Worm (Caenorhabditis elegans) whole organism, mixed stage, embryonic: ENCODE data around the gene Y81G3A.4.
A peak's percentile ranks its signal among the peaks of the same experiment; 100 is the strongest.
"Not testable (repeated sequence)": the region's sequence is repeated elsewhere in the genome, so short reads cannot be mapped to it uniquely, and the experiment has no call there.

ENCODE experiments used
- M03D4.4 ChIP-seq: sonication (generic microtip); optimal IDR thresholded peaks from 2 replicates; lab custom pipeline; 2017; ENCODE audit warnings: mild to moderate bottlenecking, missing genetic modification characterization, missing compliant biosample characterization
- bed-3 ChIP-seq: fragments of 200-800 bp; sonication (Bioruptor generic); optimal IDR thresholded peaks from 3 replicates; lab custom pipeline; 2018; ENCODE audit warnings: mild to moderate bottlenecking, missing genetic modification characterization, moderate library complexity, missing compliant biosample characterization
- blmp-1 ChIP-seq: fragments of 150-350 bp; optimal IDR thresholded peaks from 2 replicates; lab custom pipeline; 2014; ENCODE audit warnings: missing biosample characterization, missing genetic modification characterization
- ceh-39 ChIP-seq: fragments of 150-350 bp; optimal IDR thresholded peaks from 2 replicates; lab custom pipeline; 2014; ENCODE audit warnings: missing biosample characterization, missing genetic modification characterization
- ceh-43 ChIP-seq: fragments of 200-800 bp; sonication (Bioruptor generic); optimal IDR thresholded peaks from 2 replicates; lab custom pipeline; 2018; ENCODE audit warnings: mild to moderate bottlenecking, missing genetic modification characterization, moderate library complexity, missing compliant biosample characterization
- ceh-83 ChIP-seq: fragments of 200-800 bp; sonication (Bioruptor generic); optimal IDR thresholded peaks from 2 replicates; lab custom pipeline; 2018; ENCODE audit warnings: mild to moderate bottlenecking, missing genetic modification characterization, missing compliant biosample characterization
- ces-1 ChIP-seq: fragments of 150-350 bp; optimal IDR thresholded peaks from 2 replicates; lab custom pipeline; 2014; ENCODE audit warnings: missing biosample characterization, missing genetic modification reagents, missing genetic modification characterization
- cnd-1 ChIP-seq: fragments of 200-800 bp; sonication (Bioruptor generic); optimal IDR thresholded peaks from 2 replicates; lab custom pipeline; 2018; ENCODE audit warnings: mild to moderate bottlenecking, missing genetic modification characterization, missing compliant biosample characterization
- elt-1 ChIP-seq: sonication (generic microtip); optimal IDR thresholded peaks from 2 replicates; lab custom pipeline; 2017; ENCODE audit warnings: missing genetic modification characterization, mild to moderate bottlenecking, missing compliant biosample characterization, antibody characterized with exemption, moderate library complexity, borderline replicate concordance; ENCODE audit not compliant: insufficient read depth
- elt-3 ChIP-seq: fragments of 150-350 bp; optimal IDR thresholded peaks from 2 replicates; lab custom pipeline; 2014; ENCODE audit warnings: missing biosample characterization, missing genetic modification characterization
- ham-2 ChIP-seq: fragments of 200-800 bp; sonication (Bioruptor generic); optimal IDR thresholded peaks from 2 replicates; lab custom pipeline; 2018; ENCODE audit warnings: mild to moderate bottlenecking, missing genetic modification characterization, missing compliant biosample characterization
- hlh-1 ChIP-seq: fragments of 150-350 bp; optimal IDR thresholded peaks from 2 replicates; lab custom pipeline; 2014; ENCODE audit warnings: missing biosample characterization, missing genetic modification reagents, missing genetic modification characterization
- lin-13 ChIP-seq: fragments of 150-350 bp; optimal IDR thresholded peaks from 2 replicates; lab custom pipeline; 2014; ENCODE audit warnings: missing biosample characterization, missing genetic modification characterization
- lsy-2 ChIP-seq: fragments of 150-350 bp; optimal IDR thresholded peaks from 2 replicates; lab custom pipeline; 2014; ENCODE audit warnings: missing biosample characterization, missing genetic modification characterization
- mep-1 ChIP-seq: fragments of 150-350 bp; optimal IDR thresholded peaks from 2 replicates; lab custom pipeline; 2017; ENCODE audit warnings: missing biosample characterization, missing genetic modification reagents, missing genetic modification characterization, inconsistent platforms
- mls-2 ChIP-seq: sonication (generic microtip); optimal IDR thresholded peaks from 2 replicates; lab custom pipeline; 2016; ENCODE audit warnings: mild to moderate bottlenecking, missing genetic modification characterization, moderate library complexity, missing compliant biosample characterization
- nhr-12 ChIP-seq: fragments of 150-350 bp; optimal IDR thresholded peaks from 2 replicates; lab custom pipeline; 2014; ENCODE audit warnings: missing biosample characterization, missing genetic modification characterization
- nhr-237 ChIP-seq: fragments of 150-350 bp; optimal IDR thresholded peaks from 2 replicates; lab custom pipeline; 2014; ENCODE audit warnings: missing biosample characterization, missing genetic modification characterization
- nhr-28 ChIP-seq: fragments of 150-350 bp; optimal IDR thresholded peaks from 2 replicates; lab custom pipeline; 2014; ENCODE audit warnings: missing biosample characterization, missing genetic modification characterization
- pha-4 ChIP-seq: fragments of 150-350 bp; optimal IDR thresholded peaks from 2 replicates; lab custom pipeline; 2018; ENCODE audit warnings: missing biosample characterization, missing genetic modification reagents, missing genetic modification characterization
- sem-2 ChIP-seq: fragments of 200-800 bp; sonication (Bioruptor generic); optimal IDR thresholded peaks from 2 replicates; lab custom pipeline; 2018; ENCODE audit warnings: mild to moderate bottlenecking, missing genetic modification characterization, missing compliant biosample characterization
- sptf-1 ChIP-seq: sonication (generic microtip); optimal IDR thresholded peaks from 2 replicates; lab custom pipeline; 2017; ENCODE audit warnings: mild to moderate bottlenecking, missing genetic modification characterization, moderate library complexity, missing compliant biosample characterization
- unc-120 ChIP-seq: sonication (generic microtip); optimal IDR thresholded peaks from 2 replicates; lab custom pipeline; 2017; ENCODE audit warnings: missing genetic modification characterization, missing compliant biosample characterization; ENCODE audit not compliant: poor library complexity, severe bottlenecking
- unc-39 ChIP-seq: fragments of 150-350 bp; optimal IDR thresholded peaks from 2 replicates; lab custom pipeline; 2014; ENCODE audit warnings: missing biosample characterization, missing genetic modification characterization
- unc-62 ChIP-seq: fragments of 150-350 bp; optimal IDR thresholded peaks from 2 replicates; lab custom pipeline; 2014; ENCODE audit warnings: missing biosample characterization, missing genetic modification reagents, missing genetic modification characterization
- zip-8 ChIP-seq: fragments of 150-350 bp; optimal IDR thresholded peaks from 2 replicates; lab custom pipeline; 2014; ENCODE audit warnings: missing biosample characterization, missing genetic modification characterization

The Y81G3A.4 gene

ce11 chrII:13091123-13091522, at the start of gene Y81G3A.4:
Y81G3A.4 (plus strand) TSS chrII:13091423.
- TF ChIP-seq mep-1 (tag; lab: Kevin White, UChicago) (no peak), lsy-2 (tag; lab: Kevin White, UChicago) (no peak), M03D4.4 (tag; lab: Kevin White, UChicago) (no peak)

DNA sequence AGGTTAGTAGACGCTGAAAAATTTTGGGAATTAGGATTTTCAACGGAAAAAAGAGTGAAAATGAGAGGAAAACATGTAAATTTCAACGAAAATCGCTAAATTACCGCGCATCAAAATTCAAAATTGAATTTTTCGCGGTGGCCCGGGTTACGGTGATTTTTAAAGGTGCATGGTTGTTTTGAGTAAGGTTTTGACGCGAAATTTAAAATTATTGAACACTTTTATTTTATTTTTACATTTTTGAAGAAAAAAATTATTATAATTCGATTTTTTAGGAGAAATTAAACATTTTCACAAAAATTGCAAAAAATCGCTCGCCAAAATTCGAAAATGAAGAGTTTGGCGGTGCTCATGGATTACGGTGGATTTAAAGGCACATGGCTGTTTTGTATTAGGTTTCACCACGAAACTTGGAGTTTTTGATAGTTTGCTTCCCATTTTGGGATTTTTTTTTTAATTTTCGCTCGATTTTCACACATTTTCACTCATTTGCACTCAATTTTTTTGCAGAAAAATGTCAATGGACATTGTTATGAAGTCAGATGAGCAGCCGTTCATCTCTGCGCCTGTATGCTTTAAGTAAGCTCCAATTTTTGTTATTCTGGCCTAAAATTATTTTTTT, 47.7 kb upstream of the Y81G3A.4 start, which contains the start of gene puf-6:
Gene puf-6 (minus strand): TSS at position 13 of the 622 bp plus-strand sequence.
- TF ChIP-seq bed-3 (GFP tag; lab: Kevin White, UChicago); zip-8 (tag; lab: Kevin White, UChicago); ceh-43 (GFP tag; lab: Kevin White, UChicago): not testable (repeated sequence)

DNA sequence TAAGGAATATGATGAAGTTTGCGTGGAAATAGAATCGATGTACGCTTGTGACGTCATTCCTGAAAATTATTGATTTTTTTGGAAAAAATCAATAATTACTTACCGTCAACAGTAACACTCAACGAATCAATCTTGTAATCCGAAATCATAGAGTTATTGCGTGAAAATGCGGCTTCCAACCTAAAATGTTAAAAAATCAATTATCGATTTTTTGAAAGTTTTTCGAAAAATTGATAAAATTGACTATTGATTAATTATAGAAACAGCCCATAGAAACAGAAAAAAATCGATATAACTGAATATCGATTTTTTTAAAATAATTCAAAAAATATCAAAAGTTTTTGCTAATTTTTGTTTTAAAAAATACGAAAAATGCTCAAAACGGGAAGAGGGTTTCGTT, 44.1 kb upstream of the Y81G3A.4 start, which contains the start of gene F42G4.7:
Gene F42G4.7 (minus strand): TSS at position 185 of the 400 bp plus-strand sequence.
- TF ChIP-seq lin-13 (tag; lab: Kevin White, UChicago); nhr-237 (tag; lab: Kevin White, UChicago); ces-1 (GFP tag; lab: Kevin White, UChicago): not testable (repeated sequence)

DNA sequence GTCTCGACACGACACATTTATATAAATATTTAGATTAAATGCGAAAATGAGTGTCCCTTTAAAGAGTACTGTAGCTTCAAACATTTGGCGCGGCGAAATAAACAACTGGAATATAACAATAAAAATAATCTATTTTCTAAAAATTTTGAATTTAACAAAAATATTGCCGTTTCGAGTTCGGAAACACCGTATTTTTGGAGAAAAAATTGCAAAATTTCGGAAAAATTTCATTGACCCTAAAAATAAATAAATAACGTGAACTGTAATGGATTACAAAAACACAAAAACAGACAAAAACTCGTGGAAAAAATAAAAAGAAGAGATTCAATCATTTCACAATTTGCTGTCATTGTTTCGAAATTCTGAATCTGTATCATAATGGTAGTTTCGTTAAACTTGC, 43.6 kb upstream of the Y81G3A.4 start, which contains the start of gene F42G4.2:
Gene F42G4.2 (plus strand): TSS at position 301 of the 400 bp plus-strand sequence.
- TF ChIP-seq unc-39, hlh-1, pha-4 (tag; lab: Kevin White, UChicago): not testable (repeated sequence)

DNA sequence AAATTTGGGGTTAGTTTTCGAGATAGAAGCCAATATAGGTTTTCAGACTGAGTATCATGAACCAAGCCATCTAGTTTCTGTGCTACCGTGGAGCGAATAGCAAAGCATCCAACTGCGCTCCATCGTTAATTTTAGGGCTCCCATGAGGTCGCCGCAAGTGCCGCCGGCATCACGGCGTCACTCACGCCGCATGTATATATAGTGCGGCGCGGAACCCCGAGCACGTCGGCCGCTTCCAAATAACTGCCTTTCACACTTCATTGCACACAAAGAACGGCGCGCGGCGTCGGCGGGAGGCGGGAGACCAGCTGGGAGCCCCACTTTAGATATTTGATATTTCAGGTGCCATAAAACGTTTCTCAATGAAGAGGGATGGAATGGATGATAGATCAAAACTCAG, 41.2 kb upstream of the Y81G3A.4 start:
- TF ChIP-seq pha-4 (tag; lab: Kevin White, UChicago) (no peak), sem-2 (GFP tag; lab: Kevin White, UChicago) (no peak), bed-3 (GFP tag; lab: Kevin White, UChicago) (no peak), nhr-28 (no peak), mep-1 (tag; lab: Kevin White, UChicago) (no peak), elt-1 (tag; lab: Kevin White, UChicago) (no peak), sptf-1 (tag; lab: Kevin White, UChicago) (no peak), M03D4.4 (tag; lab: Kevin White, UChicago) (no peak), ceh-83 (GFP tag; lab: Kevin White, UChicago) (no peak), ceh-39 (tag; lab: Kevin White, UChicago) (no peak), mls-2 (tag; lab: Kevin White, UChicago) (no peak), ceh-43 (GFP tag; lab: Kevin White, UChicago) (no peak), cnd-1 (tag; lab: Kevin White, UChicago) (no peak), unc-62 (GFP tag; lab: Kevin White, UChicago) (no peak)

DNA sequence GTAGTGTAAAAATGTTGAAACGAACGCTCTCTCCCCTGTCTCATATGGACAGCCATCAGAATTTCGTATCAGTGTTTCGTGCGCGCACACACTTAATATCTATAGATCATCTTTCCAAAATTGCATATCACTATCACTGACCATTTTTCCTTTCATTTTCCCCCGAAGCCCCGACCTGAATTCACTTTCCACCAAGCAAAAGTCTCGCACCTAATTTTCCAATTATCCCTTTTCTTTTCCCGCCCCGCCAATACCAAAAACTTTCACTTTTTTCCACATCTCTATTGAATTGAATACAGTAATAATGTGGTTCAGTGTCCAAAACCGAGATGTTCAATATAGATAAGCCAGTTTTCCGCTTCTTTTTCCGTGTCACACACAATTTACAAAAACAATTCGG, 37.8 kb upstream of the Y81G3A.4 start:
- TF ChIP-seq elt-3 (peak; percentile 16), nhr-12 (tag; lab: Kevin White, UChicago) (no peak), ham-2 (GFP tag; lab: Kevin White, UChicago) (peak; percentile 49), blmp-1 (peak; percentile 96)

ce11 chrII:13056580-13056979, 34.6 kb upstream of the Y81G3A.4 start, which contains the start of gene zyx-1:
zyx-1 (plus strand) TSS chrII:13056910.
- TF ChIP-seq cnd-1 (tag; lab: Kevin White, UChicago) (no peak), unc-120 (tag; lab: Kevin White, UChicago) (peak; percentile 58)
